Worm (Caenorhabditis elegans) whole organism, dauer: ENCODE results near the gene ZK262.2.
"Not testable (repeated sequence)": the region's sequence is repeated elsewhere in the genome, so short reads cannot be mapped to it uniquely, and the experiment has no call there.

Source experiments
- unc-62 ChIP-seq: sonication (generic microtip); optimal IDR thresholded peaks from 2 replicates; lab custom pipeline; 2017; ENCODE audit warnings: missing biosample characterization, missing genetic modification reagents, missing genetic modification characterization

Gene ZK262.2

DNA sequence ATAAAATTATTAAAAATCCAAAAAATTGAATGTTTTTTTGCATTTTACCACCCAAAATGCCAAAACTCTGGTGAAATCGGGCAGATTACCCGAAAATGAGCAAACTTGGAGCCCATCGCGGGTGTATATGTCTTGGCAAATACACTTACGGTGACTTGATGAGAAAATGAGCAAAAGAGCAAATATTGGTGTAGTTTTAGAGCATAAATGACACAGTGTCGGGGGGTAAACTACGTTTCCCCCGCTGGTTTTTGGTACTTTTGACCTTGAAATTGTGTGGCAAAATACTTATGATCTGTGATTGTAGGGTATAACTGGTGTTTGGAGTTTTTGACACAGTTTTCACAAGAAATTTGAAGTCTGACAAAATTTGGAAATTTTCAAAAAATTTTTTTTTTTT, at the start of gene ZK262.2:
Gene ZK262.2, minus strand, starts transcription at position 101 of the 400 bp plus-strand sequence.
- TF ChIP-seq unc-62 (GFP tag; lab: Kevin White, UChicago) = no peak

ce11 chrV:18462365-18462837, 49.6 kb upstream of the ZK262.2 start, which contains the start of gene ZK228.4:
ZK228.4 (plus strand) TSS chrV:18462787.
- TF ChIP-seq unc-62 (GFP tag; lab: Kevin White, UChicago) = no peak

DNA sequence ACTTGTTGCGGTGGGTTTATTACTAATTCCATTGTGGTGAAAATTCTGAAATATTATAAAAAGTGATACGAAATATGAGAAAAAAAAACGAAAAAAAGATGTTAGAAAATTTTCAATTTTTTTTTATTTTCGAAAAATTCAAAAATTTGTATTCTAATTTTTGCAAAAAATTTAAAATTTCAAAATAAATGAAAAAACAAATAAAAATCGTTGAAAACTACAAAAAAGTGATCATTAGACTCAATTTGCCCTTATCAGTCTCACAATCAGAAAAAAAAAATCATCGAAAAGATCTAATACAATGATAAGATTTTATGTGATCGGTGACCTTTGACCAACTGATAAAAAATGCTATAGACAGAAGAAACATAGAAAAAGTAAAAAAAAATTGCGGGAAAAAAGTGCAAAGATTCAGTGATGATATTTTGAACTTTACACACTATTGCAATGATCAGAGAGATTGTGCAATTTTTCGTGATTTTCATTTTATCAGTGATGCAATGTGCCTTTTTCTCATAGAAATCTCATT, 48.5 kb upstream of the ZK262.2 start, which contains the start of gene ZK228.3:
Gene ZK228.3, minus strand, starts transcription at position 51 of the 529 bp plus-strand sequence.
- no peak for TF ChIP-seq unc-62 (GFP tag; lab: Kevin White, UChicago)

DNA sequence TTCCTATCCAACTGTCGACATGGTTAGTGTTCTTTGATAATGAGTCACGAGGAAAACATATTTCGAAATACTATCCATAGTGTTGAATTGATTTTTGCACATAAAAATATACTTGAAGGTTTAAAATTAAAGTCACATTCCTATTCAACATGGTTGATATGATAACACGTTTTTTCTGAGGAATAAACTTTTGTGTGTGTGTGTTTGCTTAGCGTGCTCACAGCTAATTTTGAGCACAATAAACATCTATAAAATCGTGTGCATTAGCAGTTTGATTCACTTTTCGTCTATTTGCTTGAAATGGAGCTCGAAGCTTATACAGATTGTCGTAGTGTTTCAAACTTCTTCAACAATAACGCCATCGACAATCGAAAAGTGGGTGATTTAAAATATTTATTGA, 43.8 kb upstream of the ZK262.2 start, which contains the start of gene ZK228.10:
Gene ZK228.10, plus strand, starts transcription at position 301 of the 400 bp plus-strand sequence.
- no peak for TF ChIP-seq unc-62 (GFP tag; lab: Kevin White, UChicago)

DNA sequence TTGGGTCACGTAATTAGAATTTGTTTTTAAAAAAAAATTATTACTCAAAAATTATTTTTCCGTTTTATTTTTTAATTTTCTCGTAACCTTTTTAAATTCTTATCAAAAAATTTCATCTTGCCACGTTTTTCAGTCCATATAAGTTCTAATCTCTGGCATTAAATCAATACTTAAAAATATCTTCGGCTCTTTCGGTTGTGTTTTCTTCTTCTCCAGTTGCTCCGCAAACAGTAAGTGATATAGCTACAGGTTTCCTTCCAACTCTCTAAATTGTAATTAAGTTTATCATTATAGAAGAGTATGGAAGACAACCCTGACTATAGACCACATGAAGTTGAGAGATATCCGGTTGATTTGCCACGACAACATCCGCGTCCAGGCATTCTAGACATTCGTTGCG, 31.3 kb upstream of the ZK262.2 start, which contains the start of gene ZK228.1:
Gene ZK228.1, plus strand, starts transcription at position 301 of the 400 bp plus-strand sequence.
- TF ChIP-seq unc-62 (GFP tag; lab: Kevin White, UChicago) = no peak

ce11 chrV:18439469-18439868, 26.7 kb upstream of the ZK262.2 start, which contains the start of gene ZK262.9:
ZK262.9 (plus strand) TSS chrV:18439769.
- not testable (repeated sequence) for TF ChIP-seq unc-62 (GFP tag; lab: Kevin White, UChicago)

- TF ChIP-seq unc-62 (GFP tag; lab: Kevin White, UChicago) = no peak
Observed at ce11 chrV:18438081-18438480, 25.3 kb upstream of the ZK262.2 start, which contains the start of gene ZK262.8. ZK262.8 (plus strand) TSS chrV:18438381.

DNA sequence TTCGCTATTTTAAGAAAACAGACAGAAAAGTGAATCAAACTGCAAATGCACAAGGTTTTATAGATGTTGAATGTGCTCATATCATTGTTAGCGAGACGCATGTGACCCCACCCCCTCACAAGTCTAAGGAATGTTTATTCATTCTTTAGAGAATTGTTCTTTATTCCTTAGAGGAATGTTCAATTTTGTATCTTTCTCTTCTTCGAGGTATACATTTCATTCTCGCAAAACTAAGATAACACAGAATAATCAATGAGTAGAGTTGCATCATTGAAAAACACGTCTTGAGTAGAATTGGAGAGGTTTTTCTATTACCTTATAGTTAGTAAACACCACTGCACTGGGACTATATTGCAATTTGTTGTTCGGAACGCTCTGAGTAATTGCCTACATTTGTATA, 22.2 kb upstream of the ZK262.2 start, which contains the start of gene ZK262.20:
Gene ZK262.20, minus strand, starts transcription at position 101 of the 400 bp plus-strand sequence.
- no peak for TF ChIP-seq unc-62 (GFP tag; lab: Kevin White, UChicago)

- no peak for TF ChIP-seq unc-62 (GFP tag; lab: Kevin White, UChicago)
Observed at ce11 chrV:18431450-18431849, 18.7 kb upstream of the ZK262.2 start, which contains the start of gene srw-82. srw-82 (plus strand) TSS chrV:18431750.

ce11 chrV:18430826-18431225, 18.0 kb upstream of the ZK262.2 start:
- TF ChIP-seq unc-62 (GFP tag; lab: Kevin White, UChicago) = no peak

ce11 chrV:18426280-18426679, 13.5 kb upstream of the ZK262.2 start, which contains the start of gene srw-83:
srw-83 (plus strand) TSS chrV:18426580.
- TF ChIP-seq unc-62 (GFP tag; lab: Kevin White, UChicago) = no peak

- no peak for TF ChIP-seq unc-62 (GFP tag; lab: Kevin White, UChicago)
Observed at ce11 chrV:18425544-18425943, 12.8 kb upstream of the ZK262.2 start, which contains the start of gene ZK262.19. ZK262.19 (minus strand) TSS chrV:18425644.

DNA sequence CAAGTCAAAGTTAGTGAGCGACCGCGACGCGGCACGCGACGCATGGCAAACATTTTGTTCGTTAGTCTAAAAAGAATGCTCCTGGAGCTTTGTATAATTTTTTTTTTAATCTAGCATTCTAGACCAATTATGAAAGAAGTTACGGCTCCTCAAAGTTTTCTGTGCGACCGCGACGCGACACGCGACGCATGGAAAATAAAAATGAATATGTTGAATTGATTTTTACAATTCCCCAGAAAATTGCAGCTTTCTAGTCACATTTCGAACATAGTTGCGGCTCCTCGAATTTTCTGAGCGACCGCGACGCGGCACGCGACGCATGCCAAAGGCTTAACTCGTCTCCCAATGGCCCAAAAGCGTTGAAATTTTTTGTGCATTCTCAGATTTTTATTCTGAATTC, 11.7 kb upstream of the ZK262.2 start, which contains the start of gene ZK262.4:
Gene ZK262.4, minus strand, starts transcription at position 101 of the 400 bp plus-strand sequence.
- no peak for TF ChIP-seq unc-62 (GFP tag; lab: Kevin White, UChicago)

DNA sequence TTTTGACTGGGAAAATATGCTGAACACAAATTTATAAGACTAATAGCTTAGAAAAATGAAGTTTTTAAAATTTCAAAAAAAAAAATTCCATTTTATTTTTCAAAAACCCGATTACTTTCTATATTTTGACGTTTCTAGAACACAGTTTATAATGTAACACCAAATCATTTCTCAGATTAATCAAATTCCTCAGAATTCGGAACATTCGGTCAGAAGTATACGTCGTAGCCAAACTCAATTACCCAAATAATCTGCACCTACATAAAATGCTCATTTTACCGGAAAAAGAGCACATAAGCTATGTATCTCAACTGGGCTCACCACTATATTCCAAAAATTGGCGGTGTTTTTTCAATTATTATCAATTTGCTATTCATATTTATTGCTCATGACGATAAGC, 8.0 kb upstream of the ZK262.2 start, which contains the start of gene srj-26:
Gene srj-26, plus strand, starts transcription at position 301 of the 400 bp plus-strand sequence.
- TF ChIP-seq unc-62 (GFP tag; lab: Kevin White, UChicago) = no peak

DNA sequence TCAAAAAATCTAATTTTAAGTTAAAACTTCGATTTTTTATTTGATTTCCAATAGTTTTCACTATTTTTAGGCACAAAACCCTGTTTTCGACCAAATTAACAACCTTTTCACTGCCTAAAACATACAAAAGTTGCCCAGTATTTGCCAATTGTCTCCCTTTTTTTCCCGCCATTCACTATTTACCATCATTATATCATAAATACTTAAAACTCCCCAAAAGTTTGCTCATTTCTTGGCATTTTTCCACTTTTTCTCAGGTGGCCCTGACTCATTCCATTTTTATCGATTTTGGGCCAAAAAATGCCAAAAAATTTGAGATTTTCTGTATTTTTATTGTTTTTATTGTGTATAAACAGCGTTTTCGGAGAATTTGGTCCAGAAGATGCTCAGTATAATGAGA, 1.3 kb upstream of the ZK262.2 start, which contains the start of gene txt-8:
Gene txt-8, plus strand, starts transcription at position 301 of the 400 bp plus-strand sequence.
- TF ChIP-seq unc-62 (GFP tag; lab: Kevin White, UChicago) = no peak

DNA sequence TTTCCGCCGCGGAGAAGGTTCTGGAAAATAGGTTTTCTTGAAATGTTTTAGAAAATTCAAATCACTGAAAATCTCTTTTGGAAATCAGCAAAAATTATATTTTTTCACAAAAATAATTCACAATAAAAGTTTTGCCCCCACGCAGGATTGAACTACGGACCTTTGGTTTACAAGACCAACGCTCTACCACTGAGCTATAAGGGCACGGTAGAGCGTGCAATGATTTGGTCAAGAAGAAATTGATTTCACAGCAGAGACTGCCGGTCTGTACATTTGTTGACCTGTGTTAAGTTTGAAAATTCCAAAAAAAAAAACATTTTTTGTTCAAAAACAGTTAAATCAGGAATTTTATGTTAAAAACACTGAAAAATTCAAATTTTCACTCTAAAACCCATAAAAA, 436 bp downstream of the ZK262.2 start:
- no peak for TF ChIP-seq unc-62 (GFP tag; lab: Kevin White, UChicago)
